Worm (Caenorhabditis elegans) whole organism, L4 larva: ENCODE data around the gene math-42.
"Not testable (repeated sequence)": the region's sequence is repeated elsewhere in the genome, so short reads cannot be mapped to it uniquely, and the experiment has no call there.

ENCODE experiments used
- F49E8.2 ChIP-seq: sonication (generic microtip); optimal IDR thresholded peaks from 2 replicates; lab custom pipeline; 2016; ENCODE audit warnings: missing compliant biosample characterization, mild to moderate bottlenecking, missing genetic modification characterization, borderline replicate concordance
- ama-1 ChIP-seq: fragments of 150-350 bp; optimal IDR thresholded peaks from 2 replicates; lab custom pipeline; 2014; ENCODE audit warnings: inconsistent platforms, mixed read lengths
- lin-39 ChIP-seq: fragments of 150-350 bp; optimal IDR thresholded peaks from 2 replicates; lab custom pipeline; 2014; ENCODE audit warnings: missing biosample characterization, missing genetic modification reagents, missing genetic modification characterization
- madf-5 ChIP-seq, 2 experiments: fragments of 200-800 bp; sonication (Bioruptor generic); IDR thresholded peaks; 2 replicates each; pipeline ENCODE4 v1.3.6; 2022; ENCODE audit warnings: missing compliant biosample characterization in 2 of 2, missing genetic modification characterization in 2 of 2
- nhr-237 ChIP-seq: sonication (generic microtip); optimal IDR thresholded peaks from 2 replicates; lab custom pipeline; 2017; ENCODE audit warnings: missing biosample characterization, missing genetic modification characterization
- tra-1 ChIP-seq: fragments of 200-800 bp; sonication (Bioruptor generic); IDR thresholded peaks from 2 replicates; pipeline ENCODE4 v1.3.6; 2022; ENCODE audit warnings: missing genetic modification reagents, missing genetic modification characterization, missing compliant biosample characterization
- ztf-11 ChIP-seq: fragments of 150-350 bp; optimal IDR thresholded peaks from 2 replicates; lab custom pipeline; 2014; ENCODE audit warnings: missing biosample characterization, missing genetic modification characterization

DNA sequence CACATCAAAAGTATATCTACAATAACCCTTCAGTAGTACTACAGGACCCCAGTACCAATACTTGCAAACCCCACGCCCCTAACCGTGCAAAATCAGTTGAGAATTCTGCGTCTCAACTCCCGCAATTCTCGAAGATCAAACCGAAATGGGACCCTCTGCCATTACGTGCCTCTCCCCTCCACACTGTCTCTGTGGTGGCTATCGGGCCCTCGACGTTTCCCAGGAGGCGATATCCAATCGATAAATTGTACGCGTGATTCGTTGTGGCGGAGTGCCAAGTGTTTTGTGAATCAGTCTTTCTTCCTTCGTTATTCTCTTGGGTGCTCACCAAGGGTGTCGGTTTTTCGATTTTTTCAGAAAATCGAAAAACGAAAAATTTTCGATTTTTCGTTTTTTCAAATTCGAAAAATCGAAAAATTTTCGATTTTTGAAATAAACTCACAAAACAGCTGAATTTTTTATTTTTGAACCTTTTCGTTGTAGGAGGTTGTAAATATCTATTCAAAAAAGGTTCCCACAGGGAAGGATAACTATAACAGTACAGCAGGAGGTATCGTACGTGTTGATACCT is 32.2 kb upstream of the math-42 start, which contains the start of gene F07E5.12:
- not testable (repeated sequence) for TF ChIP-seq madf-5 (GFP tag; IDR thresholded peaks at IDR 0.05; lab: Robert Waterston, UW); tra-1 (GFP tag; lab: Robert Waterston, UW); lin-39 (tag; lab: Kevin White, UChicago); ama-1 (lab: Kevin White, UChicago); F49E8.2; nhr-237 (tag; lab: Kevin White, UChicago); ztf-11
